Worm (Caenorhabditis elegans) whole organism, L1 larva: ENCODE measurements around the gene T10B9.9.

ENCODE experiments used
- C16A3.4 ChIP-seq: fragments of 150-350 bp; optimal IDR thresholded peaks from 2 replicates; lab custom pipeline; 2014; ENCODE audit warnings: missing biosample characterization, missing genetic modification characterization
- C34B4.2 ChIP-seq: sonication (generic microtip); optimal IDR thresholded peaks from 2 replicates; lab custom pipeline; 2017; ENCODE audit warnings: mild to moderate bottlenecking, missing genetic modification characterization, missing compliant biosample characterization
- aha-1 ChIP-seq: fragments of 150-350 bp; optimal IDR thresholded peaks from 2 replicates; lab custom pipeline; 2014; ENCODE audit warnings: missing biosample characterization, missing genetic modification characterization
- alr-1 ChIP-seq: fragments of 200-800 bp; sonication (Bioruptor generic); optimal IDR thresholded peaks from 2 replicates; lab custom pipeline; 2018; ENCODE audit warnings: borderline replicate concordance, mild to moderate bottlenecking, missing genetic modification characterization, missing compliant biosample characterization
- aly-2 ChIP-seq: fragments of 150-350 bp; optimal IDR thresholded peaks from 2 replicates; lab custom pipeline; 2014; ENCODE audit warnings: missing biosample characterization, missing genetic modification characterization
- ama-1 ChIP-seq: fragments of 150-350 bp; optimal IDR thresholded peaks from 2 replicates; lab custom pipeline; 2014
- blmp-1 ChIP-seq: fragments of 150-350 bp; optimal IDR thresholded peaks from 2 replicates; lab custom pipeline; 2014; ENCODE audit warnings: missing biosample characterization, missing genetic modification characterization
- ceh-8 ChIP-seq: fragments of 200-800 bp; sonication (Bioruptor generic); optimal IDR thresholded peaks from 2 replicates; lab custom pipeline; 2018; ENCODE audit warnings: mild to moderate bottlenecking, missing genetic modification characterization, moderate library complexity, missing compliant biosample characterization
- ceh-88 ChIP-seq: fragments of 200-800 bp; sonication (Bioruptor generic); IDR thresholded peaks from 2 replicates; pipeline ENCODE4 v1.3.6; 2022; ENCODE audit warnings: missing genetic modification characterization, missing compliant biosample characterization
- ces-1 ChIP-seq: fragments of 150-350 bp; optimal IDR thresholded peaks from 2 replicates; lab custom pipeline; 2014; ENCODE audit warnings: missing biosample characterization, missing genetic modification reagents, missing genetic modification characterization
- dpl-1 ChIP-seq, 3 experiments: fragments of 150-350 bp in 2 of 3; sonication (generic microtip) in 1 of 3; optimal IDR thresholded peaks; 2 replicates each; lab custom pipeline; 2014 to 2017; ENCODE audit warnings: missing biosample characterization in 3 of 3, missing genetic modification characterization in 3 of 3, missing genetic modification reagents in 3 of 3
- efl-1 ChIP-seq, 4 experiments: fragments of 150-350 bp; optimal IDR thresholded peaks in 3 of 4; peaks in 1 of 4; 1 replicate in 1 of 4; 2 replicates in 3 of 4; lab custom pipeline; 2014; ENCODE audit warnings: missing biosample characterization in 2 of 4, missing genetic modification characterization in 2 of 4, missing genetic modification reagents in 2 of 4
- efl-3 ChIP-seq: fragments of 200-800 bp; sonication (Bioruptor generic); optimal IDR thresholded peaks from 2 replicates; lab custom pipeline; 2018; ENCODE audit warnings: mild to moderate bottlenecking, missing genetic modification characterization, missing compliant biosample characterization
- egl-13 ChIP-seq: sonication (generic microtip); optimal IDR thresholded peaks from 2 replicates; lab custom pipeline; 2016; ENCODE audit warnings: missing genotype, missing genetic modification reagents, missing genetic modification characterization, missing compliant biosample characterization
- elt-2 ChIP-seq: sonication (generic microtip); optimal IDR thresholded peaks from 2 replicates; lab custom pipeline; 2016; ENCODE audit warnings: missing genetic modification characterization, mild to moderate bottlenecking, inconsistent platforms, missing compliant biosample characterization, missing genetic modification reagents
- fkh-4 ChIP-seq: sonication (generic microtip); optimal IDR thresholded peaks from 2 replicates; lab custom pipeline; 2016; ENCODE audit warnings: missing compliant biosample characterization, missing genetic modification characterization, borderline replicate concordance
- hlh-17 ChIP-seq: fragments of 200-800 bp; sonication (Bioruptor generic); optimal IDR thresholded peaks from 2 replicates; lab custom pipeline; 2018; ENCODE audit warnings: missing genetic modification characterization, mild to moderate bottlenecking, missing compliant biosample characterization, moderate library complexity, borderline replicate concordance
- isw-1 ChIP-seq: fragments of 200-800 bp; sonication (Bioruptor generic); IDR thresholded peaks from 2 replicates; pipeline ENCODE4 v1.3.6; 2022; ENCODE audit warnings: missing genetic modification characterization, missing compliant biosample characterization
- lin-14 ChIP-seq: fragments of 200-800 bp; sonication (Bioruptor generic); optimal IDR thresholded peaks from 2 replicates; lab custom pipeline; 2018; ENCODE audit warnings: mild to moderate bottlenecking, missing genetic modification characterization, moderate library complexity, missing compliant biosample characterization
- lin-15B ChIP-seq: fragments of 150-350 bp; sonication (generic microtip); optimal IDR thresholded peaks from 3 replicates; lab custom pipeline; 2014; ENCODE audit warnings: missing biosample characterization, missing genetic modification characterization
- lin-39 ChIP-seq: fragments of 150-350 bp; optimal IDR thresholded peaks from 2 replicates; lab custom pipeline; 2014; ENCODE audit warnings: missing biosample characterization, missing genetic modification reagents, missing genetic modification characterization
- lir-3 ChIP-seq: sonication (generic microtip); optimal IDR thresholded peaks from 2 replicates; lab custom pipeline; 2016; ENCODE audit warnings: mild to moderate bottlenecking, missing genetic modification characterization, moderate library complexity, missing compliant biosample characterization; ENCODE audit not compliant: poor library complexity
- lsy-2 ChIP-seq, 2 experiments: fragments of 150-350 bp; optimal IDR thresholded peaks; 2 replicates each; lab custom pipeline; 2014; ENCODE audit warnings: missing biosample characterization in 2 of 2, missing genetic modification characterization in 2 of 2
- mab-9 ChIP-seq: fragments of 200-800 bp; sonication (Bioruptor generic); IDR thresholded peaks from 2 replicates; pipeline ENCODE4 v1.3.6; 2022; ENCODE audit warnings: missing genetic modification reagents, missing genetic modification characterization, missing compliant biosample characterization
- mdl-1 ChIP-seq, 2 experiments: fragments of 150-350 bp; optimal IDR thresholded peaks; 2 replicates each; lab custom pipeline; 2014 to 2017; ENCODE audit warnings: missing biosample characterization in 2 of 2, missing genetic modification characterization in 2 of 2, inconsistent platforms in 1 of 2
- mef-2 ChIP-seq: fragments of 150-350 bp; optimal IDR thresholded peaks from 2 replicates; lab custom pipeline; 2014; ENCODE audit warnings: missing biosample characterization, missing genetic modification characterization
- mep-1 ChIP-seq: fragments of 150-350 bp; optimal IDR thresholded peaks from 2 replicates; lab custom pipeline; 2014; ENCODE audit warnings: missing biosample characterization, missing genetic modification characterization
- nhr-11 ChIP-seq: fragments of 150-350 bp; optimal IDR thresholded peaks from 2 replicates; lab custom pipeline; 2014; ENCODE audit warnings: missing biosample characterization, missing genetic modification characterization
- nhr-19 ChIP-seq: fragments of 200-800 bp; sonication (Bioruptor generic); conservative IDR thresholded peaks from 2 replicates; pipeline ENCODE4 v1.3.6; 2022; ENCODE audit warnings: missing genetic modification characterization, missing compliant biosample characterization
- nhr-28 ChIP-seq: fragments of 150-350 bp; optimal IDR thresholded peaks from 2 replicates; lab custom pipeline; 2014; ENCODE audit warnings: missing biosample characterization, missing genetic modification characterization
- nhr-71 ChIP-seq: sonication (generic microtip); optimal IDR thresholded peaks from 2 replicates; lab custom pipeline; 2016; ENCODE audit warnings: mild to moderate bottlenecking, missing genetic modification characterization, moderate library complexity, missing compliant biosample characterization
- nhr-76 ChIP-seq: sonication (generic microtip); optimal IDR thresholded peaks from 2 replicates; lab custom pipeline; 2017; ENCODE audit warnings: missing biosample characterization, missing genetic modification characterization
- nhr-77 ChIP-seq: fragments of 150-350 bp; optimal IDR thresholded peaks from 2 replicates; lab custom pipeline; 2014; ENCODE audit warnings: missing biosample characterization, missing genetic modification characterization
- nhr-90 ChIP-seq: sonication (generic microtip); optimal IDR thresholded peaks from 2 replicates; lab custom pipeline; 2016; ENCODE audit warnings: mild to moderate bottlenecking, missing genetic modification characterization, missing compliant biosample characterization; ENCODE audit not compliant: poor library complexity
- pax-3 ChIP-seq: fragments of 200-800 bp; sonication (Bioruptor generic); optimal IDR thresholded peaks from 2 replicates; lab custom pipeline; 2018; ENCODE audit warnings: mild to moderate bottlenecking, missing genetic modification characterization, moderate library complexity, missing compliant biosample characterization
- rnt-1 ChIP-seq: sonication (generic microtip); optimal IDR thresholded peaks from 2 replicates; lab custom pipeline; 2016; ENCODE audit warnings: mild to moderate bottlenecking, missing genetic modification characterization, moderate library complexity, missing compliant biosample characterization
- skn-1 ChIP-seq: fragments of 150-350 bp; optimal IDR thresholded peaks from 2 replicates; lab custom pipeline; 2014; ENCODE audit warnings: missing biosample characterization, missing genetic modification characterization
- snpc-4 ChIP-seq: fragments of 150-350 bp; optimal IDR thresholded peaks from 2 replicates; lab custom pipeline; 2014; ENCODE audit warnings: missing biosample characterization, missing genetic modification characterization
- snu-23 ChIP-seq: sonication (generic microtip); optimal IDR thresholded peaks from 2 replicates; lab custom pipeline; 2016; ENCODE audit warnings: missing genetic modification characterization, missing compliant biosample characterization
- sox-4 ChIP-seq: sonication (generic microtip); optimal IDR thresholded peaks from 2 replicates; lab custom pipeline; 2016; ENCODE audit warnings: missing genetic modification characterization, missing compliant biosample characterization
- swsn-7 ChIP-seq: sonication (generic microtip); optimal IDR thresholded peaks from 2 replicates; lab custom pipeline; 2016; ENCODE audit warnings: missing genetic modification characterization, missing compliant biosample characterization
- tlp-1 ChIP-seq: fragments of 150-350 bp; optimal IDR thresholded peaks from 2 replicates; lab custom pipeline; 2014; ENCODE audit warnings: missing biosample characterization, missing genetic modification characterization
- unc-130 ChIP-seq: fragments of 150-350 bp; optimal IDR thresholded peaks from 2 replicates; lab custom pipeline; 2017; ENCODE audit warnings: missing biosample characterization, missing genetic modification characterization, inconsistent platforms
- unc-62 ChIP-seq: fragments of 150-350 bp; optimal IDR thresholded peaks from 2 replicates; lab custom pipeline; 2014; ENCODE audit warnings: missing biosample characterization, missing genetic modification reagents, missing genetic modification characterization
- unc-86 ChIP-seq: sonication (generic microtip); optimal IDR thresholded peaks from 2 replicates; lab custom pipeline; 2016; ENCODE audit warnings: missing genetic modification characterization, missing compliant biosample characterization
- ztf-11 ChIP-seq, 2 experiments: sonication (generic microtip); optimal IDR thresholded peaks; 2 replicates each; lab custom pipeline; 2016 to 2017; ENCODE audit warnings: missing genetic modification characterization in 2 of 2, missing biosample characterization in 1 of 2, missing compliant biosample characterization in 1 of 2
- ztf-4 ChIP-seq: fragments of 150-350 bp; optimal IDR thresholded peaks from 2 replicates; lab custom pipeline; 2014; ENCODE audit warnings: missing biosample characterization, missing genetic modification characterization

T10B9.9 gene

ce11 chrII:9746069-9746468, 29.6 kb downstream of the T10B9.9 start, which contains the start of the genes Y53C12B.1 and nos-3 (continued):
- TF ChIP-seq isw-1 (GFP tag; lab: Robert Waterston, UW) (peak; percentile 89), efl-3 (no peak), nhr-11 (peak; percentile 62), nhr-90 (tag; lab: Kevin White, UChicago) (peak; percentile 68), ceh-8 (GFP tag; lab: Kevin White, UChicago) (peak; percentile 22), ztf-4 (tag; lab: Kevin White, UChicago) (no peak), mdl-1 (tag; optimal IDR thresholded peaks at IDR 0.05; lab: Kevin White, UChicago) (peak in 1 of 2 experiments; percentile 68), mab-9 (GFP tag; lab: Robert Waterston, UW) (no peak), unc-130 (tag; lab: Kevin White, UChicago) (peak; percentile 73), alr-1 (tag; lab: Kevin White, UChicago) (no peak), nhr-71 (peak; percentile 85), snu-23 (peak; percentile 89), ceh-88 (no peak), egl-13 (peak; percentile 39), hlh-17 (no peak), efl-1 (optimal IDR thresholded peaks at IDR 0.05; lab: Kevin White, UChicago) (peak; percentile 87 to 89), efl-1 (GFP tag; optimal IDR thresholded peaks at IDR 0.05 in 1 of 2; lab: Kevin White, UChicago) (peak; percentile 77 to 97), rnt-1 (peak; percentile 83), C34B4.2 (tag; lab: Kevin White, UChicago) (no peak), aha-1 (no peak), unc-86 (tag; lab: Kevin White, UChicago) (peak; percentile 71), nhr-76 (tag; lab: Kevin White, UChicago) (no peak), mep-1 (tag; lab: Kevin White, UChicago) (peak; percentile 61), ztf-11 (tag; optimal IDR thresholded peaks at IDR 0.05; lab: Kevin White, UChicago) (no peak), skn-1 (tag; lab: Kevin White, UChicago) (peak; percentile 82), sox-4 (tag; lab: Kevin White, UChicago) (no peak), unc-62 (no peak), blmp-1 (tag; lab: Kevin White, UChicago) (peak; percentile 74), nhr-19 (peak; percentile 82), lin-14 (peak; percentile 80), lin-39 (peak; percentile 55), ama-1 (no peak), ces-1 (no peak), pax-3 (tag; lab: Kevin White, UChicago) (peak; percentile 28)

DNA sequence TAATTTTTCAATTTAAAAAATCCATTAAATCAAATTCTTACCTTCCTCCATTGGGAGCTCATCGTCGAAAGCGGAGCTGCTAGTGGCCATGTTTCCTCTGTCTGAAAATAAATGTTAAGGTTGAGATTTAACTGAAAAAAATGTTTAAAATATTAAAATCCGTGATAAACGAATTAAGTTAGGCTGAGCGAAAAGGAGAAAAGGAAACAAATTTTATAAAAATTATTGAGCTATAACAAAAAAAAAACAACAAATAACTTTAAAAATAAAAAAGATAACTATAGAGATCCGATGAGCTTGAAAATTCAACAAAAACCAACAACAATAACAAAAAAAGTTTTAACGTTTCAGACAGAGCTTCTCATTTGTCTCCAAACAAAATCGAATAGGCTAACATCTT, 32.9 kb downstream of the T10B9.9 start, which contains the start of gene pno-1:
Gene pno-1 (minus strand): TSS at position 101 of the 400 bp plus-strand sequence.
- no peak for TF ChIP-seq lsy-2 (tag; optimal IDR thresholded peaks at IDR 0.05; lab: Kevin White, UChicago)
- no peak for TF ChIP-seq lin-14
- TF ChIP-seq mab-9 (GFP tag; lab: Robert Waterston, UW), result no peak
- TF ChIP-seq, all 84 proteins: peak for 0

ce11 chrII:9741400-9741799, 34.3 kb downstream of the T10B9.9 start:
- TF ChIP-seq nhr-77 (tag; lab: Kevin White, UChicago) (no peak), elt-2 (no peak), mef-2 (no peak), lir-3 (tag; lab: Kevin White, UChicago) (no peak), C16A3.4 (tag; lab: Kevin White, UChicago) (no peak), lsy-2 (tag; optimal IDR thresholded peaks at IDR 0.05; lab: Kevin White, UChicago) (no peak), aly-2 (tag; lab: Kevin White, UChicago) (no peak), tlp-1 (no peak), lin-15B (tag; lab: Kevin White, UChicago) (no peak), rnt-1 (no peak), sox-4 (tag; lab: Kevin White, UChicago) (no peak), snpc-4 (no peak), dpl-1 (GFP tag; optimal IDR thresholded peaks at IDR 0.05; lab: Kevin White, UChicago) (no peak), fkh-4 (no peak), snu-23 (no peak), swsn-7 (tag; lab: Kevin White, UChicago) (no peak), nhr-28 (tag; lab: Kevin White, UChicago) (no peak)
